Fruit fly (Drosophila melanogaster): ENCODE measurements around the gene NijA.

Gene NijA

DNA sequence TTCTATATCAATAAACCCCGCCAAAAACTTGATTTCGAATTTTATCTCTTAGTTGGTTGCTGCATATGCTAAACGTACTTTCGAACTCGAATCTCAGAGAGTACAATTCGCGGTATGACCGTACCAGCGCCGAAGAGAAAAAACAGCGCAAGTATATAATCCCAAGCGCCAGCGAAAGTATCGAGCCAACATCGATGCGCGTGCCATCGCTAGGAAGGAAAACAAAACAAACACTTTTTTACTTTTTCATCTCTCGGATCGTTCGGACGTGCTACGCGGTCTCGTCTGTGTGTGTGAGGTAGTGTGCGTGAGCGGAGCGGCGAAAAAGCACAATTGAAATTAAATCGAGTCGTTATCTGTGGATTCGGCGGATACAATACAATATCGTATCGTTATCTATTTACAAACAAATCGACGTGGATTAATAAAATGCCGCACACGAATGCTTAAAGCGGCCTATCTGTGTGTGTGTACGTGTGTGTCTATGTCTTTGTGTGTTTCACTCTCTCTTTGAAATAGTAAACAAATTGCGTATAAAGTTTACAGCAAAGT lies 32.1 kb downstream of the NijA start, which contains the start of gene simj (continued):
- TF ChIP-seq CG2712 (tag; optimal IDR thresholded peaks at IDR 0.05): peak; percentile 62
- no peak for TF ChIP-seq ind (GFP tag; optimal IDR thresholded peaks at IDR 0.05)
- peak; percentile 72 for TF ChIP-seq nom (GFP tag; optimal IDR thresholded peaks at IDR 0.05)
- peak; percentile 50 for TF ChIP-seq fd64A (GFP tag; optimal IDR thresholded peaks at IDR 0.05)
- TF ChIP-seq so (GFP tag; IDR thresholded peaks at IDR 0.05): peak; percentile 57; the same call in 1 of the 3 replicates
- peak; percentile 7; the same call in 2 of the 3 replicates for TF ChIP-seq ken (GFP tag; IDR thresholded peaks at IDR 0.05)
- TF ChIP-seq CG17359 (tag; optimal IDR thresholded peaks at IDR 0.05): peak; percentile 29
- no peak for TF ChIP-seq ac (GFP tag; optimal IDR thresholded peaks at IDR 0.05)
- peak; percentile 3 for TF ChIP-seq Hand (GFP tag; optimal IDR thresholded peaks at IDR 0.05)
- peak; percentile 27; the same call in 1 of the 3 replicates for TF ChIP-seq sr (GFP tag; IDR thresholded peaks at IDR 0.05)
- TF ChIP-seq Med (GFP tag): peak; percentile 95
- TF ChIP-seq pan (optimal IDR thresholded peaks at IDR 0.05): no peak
- TF ChIP-seq pan (GFP tag; optimal IDR thresholded peaks at IDR 0.05 in 1 of 2, IDR thresholded peaks at IDR 0.05 in 1 of 2): peak in 1 of 2 experiments; percentile 27
- TF ChIP-seq CG10274 (GFP tag; optimal IDR thresholded peaks at IDR 0.05): no peak
- peak; percentile 83 for TF ChIP-seq CG16813 (GFP tag; IDR thresholded peaks at IDR 0.05; ENCODE audit: partially characterized antibody)
- peak; percentile 94 for TF ChIP-seq CG42726 (GFP tag; IDR thresholded peaks at IDR 0.05; ENCODE audit: partially characterized antibody)
- TF ChIP-seq CoRest (tag; optimal IDR thresholded peaks at IDR 0.05): peak; percentile 38
- no peak for TF ChIP-seq D19B (GFP tag; optimal IDR thresholded peaks at IDR 0.05)
- TF ChIP-seq CG6175 (GFP tag; IDR thresholded peaks at IDR 0.05): no peak; the same call in 2 of the 3 replicates
- TF ChIP-seq danr (GFP tag; IDR thresholded peaks at IDR 0.05): no peak
- no peak for TF ChIP-seq Dfd (GFP tag; optimal IDR thresholded peaks at IDR 0.05)
- TF ChIP-seq disco-r (GFP tag; optimal IDR thresholded peaks at IDR 0.05): no peak
- TF ChIP-seq seq (GFP tag; IDR thresholded peaks at IDR 0.05): no peak
- TF ChIP-seq CG2199 (GFP tag; IDR thresholded peaks at IDR 0.05): 0 out of 3 replicates have a peak, but pooled peaks have one; percentile 10
- TF ChIP-seq CG18262 (tag; optimal IDR thresholded peaks at IDR 0.05): peak; percentile 34
- TF ChIP-seq pnt (GFP tag; optimal IDR thresholded peaks at IDR 0.05): no peak
- no peak; the same call in 2 of the 3 replicates for TF ChIP-seq B-H1 (GFP tag; IDR thresholded peaks at IDR 0.05)
- TF ChIP-seq hth (optimal IDR thresholded peaks at IDR 0.05): no peak
- TF ChIP-seq scrt (GFP tag; optimal IDR thresholded peaks at IDR 0.05): peak; percentile 68
- TF ChIP-seq fu2 (GFP tag; optimal IDR thresholded peaks at IDR 0.05): peak; percentile 31
- peak; percentile 16 for TF ChIP-seq CG30020 (tag; optimal IDR thresholded peaks at IDR 0.05)
- peak; percentile 97 for TF ChIP-seq pzg (GFP tag; optimal IDR thresholded peaks at IDR 0.05)
- TF ChIP-seq vvl (GFP tag; IDR thresholded peaks at IDR 0.05): peak; percentile 77
- no peak for TF ChIP-seq CG8478 (optimal IDR thresholded peaks at IDR 0.05)
- peak; percentile 46 for TF ChIP-seq jumu (GFP tag; optimal IDR thresholded peaks at IDR 0.05)
- TF ChIP-seq CG7372 (GFP tag; IDR thresholded peaks at IDR 0.05): no peak
- TF ChIP-seq exex (tag; optimal IDR thresholded peaks at IDR 0.05): peak; percentile 67
- TF ChIP-seq CG7839 (tag; optimal IDR thresholded peaks at IDR 0.05): peak; percentile 11
- peak; percentile 64 for TF ChIP-seq sug (tag; optimal IDR thresholded peaks at IDR 0.05)
- TF ChIP-seq gro (GFP tag; optimal IDR thresholded peaks at IDR 0.05): peak; percentile 55
- TF ChIP-seq CG6791 (GFP tag; IDR thresholded peaks at IDR 0.05; ENCODE audit: partially characterized antibody): peak; percentile 88
- peak; percentile 94 for TF ChIP-seq Bgb (GFP tag; IDR thresholded peaks at IDR 0.05; ENCODE audit: partially characterized antibody)
- peak; percentile 72 for TF ChIP-seq onecut (GFP tag; IDR thresholded peaks at IDR 0.05)
- TF ChIP-seq abd-A (tag; optimal IDR thresholded peaks at IDR 0.05): peak; percentile 73
- no peak for TF ChIP-seq btn (GFP tag; optimal IDR thresholded peaks at IDR 0.05)
- 0 out of 3 replicates have a peak, but pooled peaks have one; percentile 9 for TF ChIP-seq dysf (GFP tag; IDR thresholded peaks at IDR 0.05)
- peak; percentile 6 for TF ChIP-seq zf30C (GFP tag; optimal IDR thresholded peaks at IDR 0.05)
- peak; percentile 69; the same call in 1 of the 3 replicates for TF ChIP-seq mld (GFP tag; IDR thresholded peaks at IDR 0.05; ENCODE audit: partially characterized antibody)
- peak; percentile 4 for TF ChIP-seq shn (GFP tag; optimal IDR thresholded peaks at IDR 0.05)
- peak; percentile 36; the same call in 1 of the 2 replicates for TF ChIP-seq sim (GFP tag; IDR thresholded peaks at IDR 0.05)
- TF ChIP-seq CG2120 (GFP tag; optimal IDR thresholded peaks at IDR 0.05): peak; percentile 62
